Worm (Caenorhabditis elegans) whole organism, midembryonic: ENCODE data around the gene pro-3.
A peak's percentile ranks its signal among the peaks of the same experiment; 100 is the strongest.
"Not testable (repeated sequence)": the region's sequence is repeated elsewhere in the genome, so short reads cannot be mapped to it uniquely, and the experiment has no call there.

ENCODE experiments used
- T22C8.4 ChIP-seq: fragments of 200-800 bp; sonication (Bioruptor generic); IDR thresholded peaks from 2 replicates; pipeline ENCODE4 v1.3.6; 2022; ENCODE audit warnings: missing genetic modification characterization, missing compliant biosample characterization
- cog-1 ChIP-seq: sonication (generic microtip); optimal IDR thresholded peaks from 2 replicates; lab custom pipeline; 2016; ENCODE audit warnings: missing genetic modification characterization, missing compliant biosample characterization
- flt-1 ChIP-seq: fragments of 200-800 bp; sonication (Bioruptor generic); IDR thresholded peaks from 2 replicates; pipeline ENCODE4 v1.3.6; 2022; ENCODE audit warnings: missing genetic modification characterization, missing compliant biosample characterization
- klf-2 ChIP-seq: fragments of 200-800 bp; sonication (Bioruptor generic); conservative IDR thresholded peaks from 2 replicates; pipeline ENCODE4 v1.3.6; 2022; ENCODE audit warnings: missing genetic modification reagents, missing genetic modification characterization, missing compliant biosample characterization
- med-1 ChIP-seq: sonication (generic microtip); optimal IDR thresholded peaks from 2 replicates; lab custom pipeline; 2017; ENCODE audit warnings: missing genetic modification characterization, mild to moderate bottlenecking, missing compliant biosample characterization, antibody characterized with exemption, missing genetic modification reagents; ENCODE audit not compliant: insufficient read depth
- ref-1 ChIP-seq: fragments of 200-800 bp; sonication (Bioruptor generic); conservative IDR thresholded peaks from 2 replicates; pipeline ENCODE4 v1.3.6; 2022; ENCODE audit warnings: missing genetic modification reagents, missing genetic modification characterization, missing compliant biosample characterization
- ztf-23 ChIP-seq: fragments of 200-800 bp; sonication (Bioruptor generic); IDR thresholded peaks from 2 replicates; pipeline ENCODE4 v1.3.6; 2022; ENCODE audit warnings: missing genetic modification reagents, missing genetic modification characterization, missing compliant biosample characterization
- ztf-29 ChIP-seq: fragments of 200-800 bp; sonication (Bioruptor generic); IDR thresholded peaks from 2 replicates; pipeline ENCODE4 v1.3.6; 2022; ENCODE audit warnings: missing genetic modification reagents, missing genetic modification characterization, missing compliant biosample characterization

DNA sequence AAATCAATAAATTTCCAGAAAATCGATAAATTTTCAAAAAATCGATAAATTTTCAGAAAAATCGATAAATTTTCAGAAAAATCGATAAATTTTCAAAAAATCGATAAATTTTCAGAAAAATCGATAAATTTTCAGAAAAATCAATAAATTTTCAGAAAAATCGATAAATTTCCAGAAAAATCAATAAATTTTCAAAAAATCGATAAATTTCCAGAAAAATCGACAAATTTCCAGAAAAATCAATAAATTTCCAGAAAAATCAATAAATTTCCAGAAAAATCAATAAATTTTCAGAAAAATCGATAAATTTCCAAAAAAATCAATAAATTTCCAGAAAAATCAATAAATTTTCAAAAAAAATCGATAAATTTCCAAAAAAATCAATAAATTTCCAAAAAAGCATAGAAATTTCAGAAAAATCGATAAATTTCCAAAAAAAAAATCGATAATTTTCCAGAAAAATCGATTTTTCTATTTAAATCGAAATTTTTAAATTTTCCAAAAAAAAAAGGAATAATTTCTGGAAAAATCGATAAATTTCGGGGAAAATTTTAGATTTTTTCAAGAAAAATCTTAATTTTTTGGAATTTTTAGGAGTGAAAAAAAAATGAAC, 16.5 kb downstream of the pro-3 start, which contains the start of gene zhp-4:
- TF ChIP-seq ref-1; med-1; ztf-23 (GFP tag; lab: Robert Waterston, UW); flt-1; cog-1 (tag; lab: Kevin White, UChicago); klf-2 (GFP tag; lab: Robert Waterston, UW); ztf-29 (GFP tag; lab: Robert Waterston, UW): not testable (repeated sequence)
- TF ChIP-seq T22C8.4 (GFP tag; lab: Robert Waterston, UW): peak; percentile 95
